Fruit fly (Drosophila melanogaster): Measurements from ENCODE around the gene CG4872.

The CG4872 gene

DNA sequence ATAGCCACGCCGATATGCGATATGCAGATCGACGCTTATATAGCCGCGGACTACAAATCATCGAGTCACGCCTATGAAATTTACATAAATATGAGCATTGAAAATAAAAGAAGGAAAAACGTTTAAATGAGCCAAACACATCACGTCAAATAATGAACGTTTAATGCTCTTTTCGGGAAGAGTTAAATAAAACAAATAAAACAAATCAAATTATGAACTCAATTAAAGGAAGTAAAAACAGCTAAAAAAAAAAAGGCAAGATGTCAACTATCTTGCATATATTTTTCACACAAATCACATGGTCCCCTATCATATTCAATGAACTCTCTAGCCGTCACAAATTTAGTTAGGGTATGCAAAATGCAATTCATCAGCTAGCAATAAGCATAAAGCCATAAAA, 13.5 kb upstream of the CG4872 start (continued):
- no peak for TF ChIP-seq CG10462 (GFP tag; optimal IDR thresholded peaks at IDR 0.05)
- TF ChIP-seq HLH3B (GFP tag; IDR thresholded peaks at IDR 0.05): peak; percentile 36; the same call in 1 of the 2 replicates
- no peak for TF ChIP-seq C15 (GFP tag; IDR thresholded peaks at IDR 0.05)
- TF ChIP-seq Rx (GFP tag; IDR thresholded peaks at IDR 0.05): no peak
- TF ChIP-seq tna (GFP tag; IDR thresholded peaks at IDR 0.05; ENCODE audit: partially characterized antibody): no peak
- TF ChIP-seq fd102C (GFP tag; optimal IDR thresholded peaks at IDR 0.05): no peak
- TF ChIP-seq CG14667 (GFP tag; IDR thresholded peaks at IDR 0.05): no peak
- no peak for TF ChIP-seq CG1603 (tag; optimal IDR thresholded peaks at IDR 0.05)
- TF ChIP-seq CG10565 (GFP tag; optimal IDR thresholded peaks at IDR 0.05): no peak
- peak; percentile 59 for TF ChIP-seq Ptx1 (GFP tag; IDR thresholded peaks at IDR 0.05)
- no peak for TF ChIP-seq CG18011 (GFP tag; optimal IDR thresholded peaks at IDR 0.05)
- TF ChIP-seq CG33213 (GFP tag; optimal IDR thresholded peaks at IDR 0.05): no peak
- no peak for TF ChIP-seq Hsf (GFP tag; optimal IDR thresholded peaks at IDR 0.05)
- no peak for TF ChIP-seq Ssrp (tag; optimal IDR thresholded peaks at IDR 0.05)
- TF ChIP-seq Nf-YA (GFP tag; IDR thresholded peaks at IDR 0.05): no peak
- no peak for TF ChIP-seq CG32532 (GFP tag; IDR thresholded peaks at IDR 0.05)
- TF ChIP-seq CG3281 (GFP tag; optimal IDR thresholded peaks at IDR 0.05): no peak
- TF ChIP-seq chn (GFP tag; optimal IDR thresholded peaks at IDR 0.05): no peak
- no peak for TF ChIP-seq tio (GFP tag; optimal IDR thresholded peaks at IDR 0.05)
- TF ChIP-seq ap (GFP tag; IDR thresholded peaks at IDR 0.05): 0 out of 2 replicates have a peak, but pooled peaks have one; percentile 27
- no peak for TF ChIP-seq CG3065 (GFP tag; optimal IDR thresholded peaks at IDR 0.05)
- peak; percentile 51 for TF ChIP-seq sens (GFP tag)
- no peak for TF ChIP-seq CG4404 (GFP tag; IDR thresholded peaks at IDR 0.05)
- no peak for TF ChIP-seq sc (optimal IDR thresholded peaks at IDR 0.05)
- TF ChIP-seq sc (GFP tag; optimal IDR thresholded peaks at IDR 0.05): no peak
- TF ChIP-seq E2f1 (GFP tag; IDR thresholded peaks at IDR 0.05): no peak
- TF ChIP-seq CG10321 (GFP tag; IDR thresholded peaks at IDR 0.05): no peak
- no peak for TF ChIP-seq Poxn (GFP tag; IDR thresholded peaks at IDR 0.05)
- no peak for TF ChIP-seq Chrac-16 (GFP tag; optimal IDR thresholded peaks at IDR 0.05)
- no peak for TF ChIP-seq CG18476 (GFP tag; optimal IDR thresholded peaks at IDR 0.05)
- TF ChIP-seq tap (tag; optimal IDR thresholded peaks at IDR 0.05): peak; percentile 4
- no peak for TF ChIP-seq D19B (GFP tag; optimal IDR thresholded peaks at IDR 0.05)
- TF ChIP-seq klu (GFP tag; IDR thresholded peaks at IDR 0.05): no peak
- TF ChIP-seq sisA (GFP tag; IDR thresholded peaks at IDR 0.05): no peak
- TF ChIP-seq amos (GFP tag; IDR thresholded peaks at IDR 0.05; ENCODE audit: partially characterized antibody): no peak
- no peak for TF ChIP-seq Blimp-1 (GFP tag; optimal IDR thresholded peaks at IDR 0.05)
- TF ChIP-seq Ada2b (GFP tag; IDR thresholded peaks at IDR 0.05): peak; percentile 20; the same call in 1 of the 2 replicates
- no peak for TF ChIP-seq CG4282 (GFP tag; optimal IDR thresholded peaks at IDR 0.05)
- TF ChIP-seq Hr39 (optimal IDR thresholded peaks at IDR 0.05): no peak
- TF ChIP-seq CG7556 (GFP tag; optimal IDR thresholded peaks at IDR 0.05): no peak
- TF ChIP-seq MTF-1 (GFP tag; optimal IDR thresholded peaks at IDR 0.05; ENCODE audit: borderline replicate concordance): no peak
- no peak for TF ChIP-seq gsb (GFP tag; IDR thresholded peaks at IDR 0.05)
- no peak for TF ChIP-seq chif (GFP tag; optimal IDR thresholded peaks at IDR 0.05)
- TF ChIP-seq Rfx (GFP tag; IDR thresholded peaks at IDR 0.05): no peak
- TF ChIP-seq Usf (GFP tag; optimal IDR thresholded peaks at IDR 0.05): no peak
- TF ChIP-seq CoRest (tag; optimal IDR thresholded peaks at IDR 0.05): no peak
- no peak for TF ChIP-seq CG7987 (GFP tag; optimal IDR thresholded peaks at IDR 0.05)
- no peak for TF ChIP-seq seq (GFP tag; IDR thresholded peaks at IDR 0.05)
- no peak for TF ChIP-seq NFAT (GFP tag; IDR thresholded peaks at IDR 0.05)
- no peak for TF ChIP-seq B-H2 (GFP tag; optimal IDR thresholded peaks at IDR 0.05)
- TF ChIP-seq cad (GFP tag; optimal IDR thresholded peaks at IDR 0.05): no peak
- no peak for TF ChIP-seq pzg (GFP tag; optimal IDR thresholded peaks at IDR 0.05)
- no peak for TF ChIP-seq CG15479 (GFP tag; optimal IDR thresholded peaks at IDR 0.05)
- no peak for TF ChIP-seq Dad (GFP tag; optimal IDR thresholded peaks at IDR 0.05)
